Worm (Caenorhabditis elegans): ENCODE data around the gene F34H10.5.

ce11 chrX:9679427-9679826, 44.0 kb downstream of the F34H10.5 start:
- TF ChIP-seq ceh-19 (GFP tag; optimal IDR thresholded peaks at IDR 0.05) (no peak), C38D4.7 (GFP tag; optimal IDR thresholded peaks at IDR 0.05) (no peak), lin-11 (tag; optimal IDR thresholded peaks at IDR 0.05) (no peak), pha-4 (tag; optimal IDR thresholded peaks at IDR 0.05) (no peak), tbx-2 (tag; optimal IDR thresholded peaks at IDR 0.05) (no peak), zip-5 (tag; optimal IDR thresholded peaks at IDR 0.05) (no peak), pag-3 (tag; optimal IDR thresholded peaks at IDR 0.05; ENCODE audit: borderline replicate concordance) (no peak), ceh-22 (tag; optimal IDR thresholded peaks at IDR 0.05) (no peak), K02D7.2 (tag; optimal IDR thresholded peaks at IDR 0.05) (no peak)

All from whole organism, late embryonic.